Worm (Caenorhabditis elegans) whole organism, L4 larva: ENCODE measurements around the gene B0001.8.

Experiments used
- aly-2 ChIP-seq: sonication (generic microtip); optimal IDR thresholded peaks from 2 replicates; lab custom pipeline; 2018; ENCODE audit warnings: missing biosample characterization, missing genetic modification characterization
- ceh-62 ChIP-seq: sonication (generic microtip); optimal IDR thresholded peaks from 2 replicates; lab custom pipeline; 2017; ENCODE audit warnings: missing biosample characterization, missing genetic modification characterization
- fkh-10 ChIP-seq: fragments of 150-350 bp; optimal IDR thresholded peaks from 2 replicates; lab custom pipeline; 2014; ENCODE audit warnings: missing biosample characterization, missing genetic modification reagents, missing genetic modification characterization
- lin-39 ChIP-seq: fragments of 150-350 bp; optimal IDR thresholded peaks from 2 replicates; lab custom pipeline; 2014; ENCODE audit warnings: missing biosample characterization, missing genetic modification reagents, missing genetic modification characterization
- madf-9 ChIP-seq: fragments of 200-800 bp; sonication (Bioruptor generic); conservative IDR thresholded peaks from 2 replicates; pipeline ENCODE4 v1.3.6; 2022; ENCODE audit warnings: missing genetic modification reagents, missing genetic modification characterization, missing compliant biosample characterization
- mep-1 ChIP-seq: fragments of 150-350 bp; sonication (generic microtip); optimal IDR thresholded peaks from 3 replicates; lab custom pipeline; 2014; ENCODE audit warnings: missing biosample characterization, missing genetic modification characterization
- tag-97 ChIP-seq: fragments of 200-800 bp; sonication (Bioruptor generic); IDR thresholded peaks from 2 replicates; pipeline ENCODE4 v1.3.6; 2022; ENCODE audit warnings: missing genetic modification characterization, missing compliant biosample characterization
- unc-39 ChIP-seq: sonication (generic microtip); optimal IDR thresholded peaks from 2 replicates; lab custom pipeline; 2017; ENCODE audit warnings: missing biosample characterization, missing genetic modification characterization
- unc-62 ChIP-seq, 3 experiments: fragments of 150-350 bp in 1 of 3; sonication (generic microtip); optimal IDR thresholded peaks in 2 of 3; peaks in 1 of 3; 1 replicate in 1 of 3; 2 replicates in 2 of 3; lab custom pipeline; 2014 to 2017; ENCODE audit warnings: missing biosample characterization in 3 of 3, missing genetic modification characterization in 3 of 3, missing genetic modification reagents in 3 of 3, missing genotype in 1 of 3
- zag-1 ChIP-seq: fragments of 150-350 bp; optimal IDR thresholded peaks from 2 replicates; lab custom pipeline; 2014; ENCODE audit warnings: missing biosample characterization, missing genetic modification characterization
- zip-2 ChIP-seq: fragments of 150-350 bp; optimal IDR thresholded peaks from 2 replicates; lab custom pipeline; 2014; ENCODE audit warnings: missing biosample characterization, missing genetic modification characterization

- TF ChIP-seq madf-9 (GFP tag; lab: Robert Waterston, UW), result no peak
- no peak for TF ChIP-seq fkh-10 (GFP tag; lab: Kevin White, UChicago)
- no peak for TF ChIP-seq mep-1 (tag; lab: Kevin White, UChicago)
- TF ChIP-seq unc-39 (tag; lab: Kevin White, UChicago), result no peak
- TF ChIP-seq lin-39 (tag; lab: Kevin White, UChicago), result no peak
- no peak for TF ChIP-seq ceh-62 (tag; lab: Kevin White, UChicago)
- TF ChIP-seq unc-62 (GFP tag; optimal IDR thresholded peaks at IDR 0.05 in 1 of 2; lab: Kevin White, UChicago), result no peak
- no peak for TF ChIP-seq unc-62 (tag; optimal IDR thresholded peaks at IDR 0.05; lab: Kevin White, UChicago)
- no peak for TF ChIP-seq aly-2 (tag; lab: Kevin White, UChicago)
- no peak for TF ChIP-seq tag-97 (GFP tag; lab: Robert Waterston, UW)
- no peak for TF ChIP-seq zip-2
- TF ChIP-seq zag-1 (tag; lab: Kevin White, UChicago), result no peak
Measured at ce11 chrIV:12092113-12092512, 48.7 kb downstream of the B0001.8 start, which contains the start of gene mig-32.
